Worm (Caenorhabditis elegans): ENCODE data around the gene C25A6.1.

ce11 chrV:5423120-5423519, 14.8 kb downstream of the C25A6.1 start, which contains the start of gene cyp-14A5:
- TF ChIP-seq ama-1 (optimal IDR thresholded peaks at IDR 0.05), result no peak
- TF ChIP-seq flt-1 (GFP tag; IDR thresholded peaks at IDR 0.05), result no peak
- TF ChIP-seq hnd-1 (tag; optimal IDR thresholded peaks at IDR 0.05), result no peak
- no peak for TF ChIP-seq sea-1 (GFP tag; conservative IDR thresholded peaks at IDR 0.05)
- TF ChIP-seq ceh-36 (tag; optimal IDR thresholded peaks at IDR 0.05), result no peak
- TF ChIP-seq hmbx-1 (tag; optimal IDR thresholded peaks at IDR 0.05), result no peak
- no peak for TF ChIP-seq ets-7 (tag; optimal IDR thresholded peaks at IDR 0.05)
